Fruit fly (Drosophila melanogaster) whole organism, embryonic: ENCODE results near the gene cyr.

Source experiments
- Abd-B ChIP-seq: fragments of 200-800 bp; sonication (Bioruptor generic); optimal IDR thresholded peaks from 2 replicates; lab custom pipeline; 2018; ENCODE audit warnings: missing biosample characterization, mild to moderate bottlenecking, missing genetic modification characterization, moderate library complexity
- B-H2 ChIP-seq: fragments of 200-800 bp; sonication (Bioruptor generic); optimal IDR thresholded peaks from 2 replicates; lab custom pipeline; 2018; ENCODE audit warnings: missing biosample characterization, mild to moderate bottlenecking, missing genetic modification characterization
- Bdp1 ChIP-seq: fragments of 200-800 bp; sonication (Bioruptor generic); optimal IDR thresholded peaks from 3 replicates; lab custom pipeline; 2016; ENCODE audit warnings: missing biosample characterization, missing genetic modification characterization
- CG10366 ChIP-seq: fragments of 200-800 bp; sonication (Bioruptor generic); IDR thresholded peaks from 2 replicates; pipeline ENCODE4 v1.3.6; 2022; ENCODE audit warnings: missing biosample characterization, missing genetic modification characterization
- CG14441 ChIP-seq: fragments of 200-800 bp; sonication (Bioruptor generic); IDR thresholded peaks from 2 replicates; pipeline ENCODE4 v1.3.6; 2022; ENCODE audit warnings: missing biosample characterization, missing genetic modification characterization
- CG15479 ChIP-seq: fragments of 200-800 bp; sonication (Bioruptor generic); optimal IDR thresholded peaks from 3 replicates; lab custom pipeline; 2019; ENCODE audit warnings: missing biosample characterization, mild to moderate bottlenecking, missing genetic modification characterization, moderate library complexity
- CG1602 ChIP-seq: fragments of 200-800 bp; sonication (Bioruptor generic); optimal IDR thresholded peaks from 3 replicates; lab custom pipeline; 2016; ENCODE audit warnings: missing biosample characterization, missing genetic modification characterization
- CG16779 ChIP-seq: fragments of 200-800 bp; sonication (Bioruptor generic); IDR thresholded peaks from 2 replicates; pipeline ENCODE4 v1.3.6; 2022; ENCODE audit warnings: missing biosample characterization, missing genetic modification characterization
- CG18764 ChIP-seq: fragments of 200-800 bp; sonication (Bioruptor generic); optimal IDR thresholded peaks from 3 replicates; lab custom pipeline; 2016; ENCODE audit warnings: missing biosample characterization, missing genetic modification characterization
- CG2116 ChIP-seq: fragments of 200-800 bp; sonication (Bioruptor generic); optimal IDR thresholded peaks from 3 replicates; lab custom pipeline; 2018; ENCODE audit warnings: missing biosample characterization, mild to moderate bottlenecking, missing genetic modification characterization
- CG34224 ChIP-seq: fragments of 200-800 bp; sonication (Bioruptor generic); IDR thresholded peaks from 3 replicates; pipeline ENCODE4 v1.3.6; 2022; ENCODE audit warnings: missing biosample characterization, missing genetic modification characterization; ENCODE audit not compliant: partially characterized antibody
- CG3847 ChIP-seq: fragments of 200-800 bp; sonication (Bioruptor generic); IDR thresholded peaks from 2 replicates; pipeline ENCODE4 v1.3.6; 2022; ENCODE audit warnings: missing biosample characterization, missing genetic modification characterization
- CG4707 ChIP-seq: fragments of 200-800 bp; sonication (Bioruptor generic); optimal IDR thresholded peaks from 2 replicates; lab custom pipeline; 2018; ENCODE audit warnings: missing biosample characterization, mild to moderate bottlenecking, missing genetic modification characterization, moderate library complexity
- CG6175 ChIP-seq: fragments of 200-800 bp; sonication (Bioruptor generic); IDR thresholded peaks from 3 replicates; pipeline ENCODE4 v1.3.6; 2022; ENCODE audit warnings: missing biosample characterization, missing genetic modification characterization
- D19B ChIP-seq: fragments of 200-800 bp; sonication (Bioruptor generic); optimal IDR thresholded peaks from 2 replicates; lab custom pipeline; 2017; ENCODE audit warnings: missing biosample characterization, mild to moderate bottlenecking, missing genetic modification characterization
- Dip2 ChIP-seq: fragments of 200-800 bp; sonication (Bioruptor generic); IDR thresholded peaks from 2 replicates; pipeline ENCODE4 v1.3.6; 2022; ENCODE audit warnings: missing biosample characterization, missing genetic modification characterization
- Dip3 ChIP-seq: fragments of 200-800 bp; sonication (Bioruptor generic); optimal IDR thresholded peaks from 3 replicates; lab custom pipeline; 2016; ENCODE audit warnings: missing biosample characterization, missing genetic modification characterization
- Dp ChIP-seq: fragments of 200-800 bp; sonication (Bioruptor generic); optimal IDR thresholded peaks from 2 replicates; lab custom pipeline; 2018; ENCODE audit warnings: missing biosample characterization, mild to moderate bottlenecking, missing genetic modification characterization, moderate library complexity
- ERR ChIP-seq: fragments of 200-800 bp; sonication (Bioruptor generic); optimal IDR thresholded peaks from 2 replicates; lab custom pipeline; 2016; ENCODE audit warnings: missing biosample characterization, missing genetic modification characterization
- Ets65A ChIP-seq: fragments of 200-800 bp; sonication (Bioruptor generic); peaks from one replicate; lab custom pipeline; 2016; ENCODE audit warnings: missing biosample characterization, missing genetic modification characterization
- Gug ChIP-seq: fragments of 200-800 bp; sonication (Bioruptor generic); IDR thresholded peaks from 4 replicates; pipeline ENCODE4 v1.3.6; 2022; ENCODE audit warnings: missing biosample characterization, missing genetic modification characterization
- H2.0 ChIP-seq: fragments of 200-800 bp; sonication (Bioruptor generic); IDR thresholded peaks from 2 replicates; pipeline ENCODE4 v1.3.6; 2022; ENCODE audit warnings: missing biosample characterization, missing genetic modification characterization
- Hr39 ChIP-seq: fragments of >200 bp; optimal IDR thresholded peaks from 2 replicates; lab custom pipeline; 2017
- MESR4 ChIP-seq: fragments of 200-800 bp; sonication (Bioruptor generic); optimal IDR thresholded peaks from 2 replicates; lab custom pipeline; 2018; ENCODE audit warnings: missing biosample characterization, mild to moderate bottlenecking, missing genetic modification characterization, moderate library complexity
- NK7.1 ChIP-seq: fragments of 200-800 bp; sonication (Bioruptor generic); optimal IDR thresholded peaks from 3 replicates; lab custom pipeline; 2016; ENCODE audit warnings: missing biosample characterization, missing genetic modification characterization
- Nf-YC ChIP-seq: fragments of 200-800 bp; optimal IDR thresholded peaks from 3 replicates; lab custom pipeline; 2019; ENCODE audit warnings: missing biosample characterization, mild to moderate bottlenecking, missing genetic modification characterization, moderate library complexity
- Opbp ChIP-seq: fragments of 200-800 bp; sonication (Bioruptor generic); IDR thresholded peaks from 3 replicates; pipeline ENCODE4 v1.3.6; 2022; ENCODE audit warnings: missing biosample characterization, missing genetic modification characterization; ENCODE audit not compliant: partially characterized antibody
- TFAM ChIP-seq: fragments of 200-800 bp; sonication (Bioruptor generic); optimal IDR thresholded peaks from 2 replicates; lab custom pipeline; 2017; ENCODE audit warnings: missing biosample characterization, missing genetic modification characterization, inconsistent platforms
- Xbp1 ChIP-seq: fragments of 200-800 bp; sonication (Bioruptor generic); optimal IDR thresholded peaks from 3 replicates; lab custom pipeline; 2016; ENCODE audit warnings: missing biosample characterization, mild to moderate bottlenecking, missing genetic modification characterization
- Xrp1 ChIP-seq: fragments of 200-800 bp; sonication (Bioruptor generic); IDR thresholded peaks from 2 replicates; pipeline ENCODE4 v1.3.6; 2022; ENCODE audit warnings: missing biosample characterization, missing genetic modification characterization
- al ChIP-seq: fragments of 200-800 bp; sonication (Bioruptor generic); IDR thresholded peaks from 2 replicates; pipeline ENCODE4 v1.3.6; 2022; ENCODE audit warnings: missing biosample characterization, missing genetic modification characterization
- cg ChIP-seq: fragments of 200-800 bp; sonication (Bioruptor generic); optimal IDR thresholded peaks from 3 replicates; lab custom pipeline; 2019; ENCODE audit warnings: missing biosample characterization, mild to moderate bottlenecking, missing genetic modification characterization, moderate library complexity
- crc ChIP-seq: fragments of 200-800 bp; sonication (Bioruptor generic); optimal IDR thresholded peaks from 2 replicates; lab custom pipeline; 2016; ENCODE audit warnings: missing biosample characterization, missing genetic modification characterization
- emc ChIP-seq: fragments of 200-800 bp; sonication (Bioruptor generic); optimal IDR thresholded peaks from 2 replicates; lab custom pipeline; 2016; ENCODE audit warnings: missing biosample characterization, missing genetic modification characterization
- ftz-f1 ChIP-seq: fragments of 200-800 bp; sonication (Bioruptor generic); optimal IDR thresholded peaks from 2 replicates; lab custom pipeline; 2016; ENCODE audit warnings: missing biosample characterization, missing genetic modification characterization
- gcm ChIP-seq: fragments of 200-800 bp; sonication (Bioruptor generic); optimal IDR thresholded peaks from 2 replicates; lab custom pipeline; 2019; ENCODE audit warnings: missing biosample characterization, mild to moderate bottlenecking, missing genetic modification characterization, moderate library complexity
- gem ChIP-seq: fragments of 200-800 bp; sonication (Bioruptor generic); optimal IDR thresholded peaks from 2 replicates; lab custom pipeline; 2019; ENCODE audit warnings: missing biosample characterization, mild to moderate bottlenecking, missing genetic modification characterization, moderate library complexity
- gro ChIP-seq: fragments of 200-800 bp; sonication (Bioruptor generic); optimal IDR thresholded peaks from 2 replicates; lab custom pipeline; 2016; ENCODE audit warnings: missing biosample characterization, missing genetic modification characterization
- gsb ChIP-seq: fragments of 200-800 bp; sonication (Bioruptor generic); IDR thresholded peaks from 2 replicates; pipeline ENCODE4 v1.3.6; 2022; ENCODE audit warnings: missing biosample characterization, missing genetic modification characterization
- kay ChIP-seq: fragments of 200-800 bp; sonication (Bioruptor generic); optimal IDR thresholded peaks from 2 replicates; lab custom pipeline; 2016; ENCODE audit warnings: missing biosample characterization, missing genetic modification characterization
- kni ChIP-seq: fragments of 200-800 bp; sonication (Bioruptor generic); optimal IDR thresholded peaks from 3 replicates; lab custom pipeline; 2017; ENCODE audit warnings: mild to moderate bottlenecking, missing biosample characterization, missing genetic modification reagents, missing genetic modification characterization
- lola ChIP-seq, 3 experiments: fragments of >200 bp in 2 of 3; fragments of 200-800 bp in 1 of 3; sonication (Bioruptor generic) in 1 of 3; optimal IDR thresholded peaks; 2 replicates each; lab custom pipeline; 2017 to 2019; ENCODE audit warnings: missing biosample characterization in 3 of 3, missing genetic modification characterization in 3 of 3, mild to moderate bottlenecking in 1 of 3, moderate library complexity in 1 of 3
- lov ChIP-seq, 2 experiments: fragments of 200-800 bp in 1 of 2; fragments of >200 bp in 1 of 2; sonication (Bioruptor generic) in 1 of 2; IDR thresholded peaks in 1 of 2; optimal IDR thresholded peaks in 1 of 2; 2 replicates in 1 of 2; 3 replicates in 1 of 2; pipeline versions ENCODE4 v1.3.6 to Lab custom; 2017 to 2022; ENCODE audit warnings: missing biosample characterization in 1 of 2, missing genetic modification characterization in 1 of 2
- mld ChIP-seq: fragments of 200-800 bp; sonication (Bioruptor generic); IDR thresholded peaks from 3 replicates; pipeline ENCODE4 v1.3.6; 2022; ENCODE audit warnings: missing biosample characterization, missing genetic modification characterization; ENCODE audit not compliant: partially characterized antibody
- oc ChIP-seq: fragments of 200-800 bp; sonication (Bioruptor generic); optimal IDR thresholded peaks from 2 replicates; lab custom pipeline; 2018; ENCODE audit warnings: missing biosample characterization, mild to moderate bottlenecking, missing genetic modification characterization, moderate library complexity
- pb ChIP-seq: fragments of 200-800 bp; sonication (Bioruptor generic); optimal IDR thresholded peaks from 3 replicates; lab custom pipeline; 2016; ENCODE audit warnings: missing biosample characterization, missing genetic modification characterization
- phol ChIP-seq: fragments of 200-800 bp; sonication (Bioruptor generic); optimal IDR thresholded peaks from 3 replicates; lab custom pipeline; 2018; ENCODE audit warnings: missing biosample characterization, mild to moderate bottlenecking, missing genetic modification characterization, moderate library complexity
- sd ChIP-seq: fragments of 200-800 bp; sonication (Bioruptor generic); optimal IDR thresholded peaks from 3 replicates; lab custom pipeline; 2018; ENCODE audit warnings: missing biosample characterization, mild to moderate bottlenecking, missing genetic modification characterization, moderate library complexity
- sob ChIP-seq: fragments of 200-800 bp; sonication (Bioruptor generic); IDR thresholded peaks from 2 replicates; pipeline ENCODE4 v1.3.6; 2022; ENCODE audit warnings: missing biosample characterization, missing genetic modification characterization
- z ChIP-seq: fragments of 200-800 bp; sonication (Bioruptor generic); IDR thresholded peaks from 3 replicates; pipeline ENCODE4 v1.3.6; 2022; ENCODE audit warnings: missing biosample characterization, missing genetic modification characterization

cyr gene

DNA sequence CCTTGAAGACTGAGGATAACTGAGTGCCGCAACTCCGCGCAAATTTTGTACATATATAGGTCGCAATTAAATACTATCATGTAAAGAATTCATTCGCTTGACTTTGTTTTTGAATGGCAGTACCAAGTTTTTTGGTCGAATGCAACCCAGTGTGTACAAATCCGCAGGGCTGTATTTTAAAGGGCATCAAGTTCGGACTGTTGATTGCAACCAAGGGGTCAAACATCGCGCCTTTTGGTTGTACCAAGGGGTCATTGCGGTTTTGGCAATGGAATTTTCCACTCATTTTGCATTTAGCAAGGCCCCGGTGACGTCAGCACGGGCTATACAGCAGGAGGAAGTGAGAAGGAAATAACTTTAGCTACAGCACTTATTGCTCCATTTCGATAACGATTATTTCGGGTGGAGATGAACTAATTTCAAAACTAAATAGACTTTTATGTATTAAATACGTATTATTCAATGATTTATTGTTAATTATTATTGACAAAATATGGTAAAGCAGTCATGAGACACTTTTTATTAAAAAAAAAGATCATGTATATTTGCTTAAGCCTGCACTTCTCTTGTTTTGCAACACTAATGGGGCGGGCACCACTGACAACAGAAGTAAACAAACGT, 3.7 kb downstream of the cyr start, which contains the start of gene CG10958 (continued):
- TF ChIP-seq Ets65A (GFP tag; lab: Kevin White, UChicago): peak; percentile 34
- TF ChIP-seq CG4707 (GFP tag; lab: Kevin White, UChicago): no peak
- TF ChIP-seq CG14441 (GFP tag; lab: Robert Waterston, UW): peak; percentile 56
- no peak for TF ChIP-seq TFAM (GFP tag; lab: Kevin White, UChicago)
- TF ChIP-seq z (GFP tag; lab: Robert Waterston, UW): no peak
- no peak for TF ChIP-seq D19B (GFP tag; lab: Kevin White, UChicago)
- TF ChIP-seq oc (tag; lab: Kevin White, UChicago): no peak
- no peak for TF ChIP-seq Opbp
- TF ChIP-seq MESR4 (GFP tag; lab: Kevin White, UChicago): peak; percentile 68
- TF ChIP-seq phol (tag; lab: Kevin White, UChicago): peak; percentile 47
- TF ChIP-seq Dip2: no peak
- no peak for TF ChIP-seq gsb (GFP tag; lab: Robert Waterston, UW)
- TF ChIP-seq Dip3 (GFP tag; lab: Kevin White, UChicago): peak; percentile 19
- peak; percentile 68 for TF ChIP-seq sob
- TF ChIP-seq Xrp1 (GFP tag; lab: Robert Waterston, UW): peak; percentile 70
- TF ChIP-seq ERR (GFP tag; lab: Kevin White, UChicago): no peak
- TF ChIP-seq ftz-f1 (GFP tag; lab: Kevin White, UChicago): no peak
- TF ChIP-seq mld: no peak
- TF ChIP-seq CG1602 (GFP tag; lab: Kevin White, UChicago): peak; percentile 47
- peak; percentile 3 for TF ChIP-seq kni (GFP tag; lab: Kevin White, UChicago)
- TF ChIP-seq crc (GFP tag; lab: Kevin White, UChicago): no peak
- TF ChIP-seq Gug (GFP tag; lab: Robert Waterston, UW): peak; percentile 44; the same call in 1 of the 4 replicates
- peak; percentile 39 for TF ChIP-seq gcm (GFP tag; lab: Kevin White, UChicago)
- TF ChIP-seq CG34224 (GFP tag; lab: Robert Waterston, UW): no peak
- peak; percentile 39 for TF ChIP-seq kay (GFP tag; lab: Kevin White, UChicago)
- peak; percentile 60 for TF ChIP-seq CG10366
- peak; percentile 31 for TF ChIP-seq Abd-B (GFP tag; lab: Kevin White, UChicago)
- peak; percentile 31 for TF ChIP-seq Dp
- peak; percentile 36 for TF ChIP-seq sd (tag; lab: Kevin White, UChicago)
- no peak for TF ChIP-seq lov (optimal IDR thresholded peaks at IDR 0.05; lab: Kevin White, UChicago)
- TF ChIP-seq lov (GFP tag; IDR thresholded peaks at IDR 0.05; lab: Robert Waterston, UW): no peak
- no peak for TF ChIP-seq cg (GFP tag; lab: Kevin White, UChicago)
- TF ChIP-seq Nf-YC: peak; percentile 35
- TF ChIP-seq gem (tag; lab: Kevin White, UChicago): peak; percentile 77
- no peak for TF ChIP-seq Hr39 (lab: Kevin White, UChicago)
- TF ChIP-seq CG2116: peak; percentile 99
- no peak for TF ChIP-seq gro (GFP tag; lab: Kevin White, UChicago)
- TF ChIP-seq Xbp1: peak; percentile 62
- TF ChIP-seq CG18764 (GFP tag; lab: Kevin White, UChicago): peak; percentile 48
- no peak for TF ChIP-seq pb (GFP tag; lab: Kevin White, UChicago)
- no peak for TF ChIP-seq B-H2 (GFP tag; lab: Kevin White, UChicago)
- no peak for TF ChIP-seq Bdp1 (GFP tag; lab: Kevin White, UChicago)
- 0 out of 2 replicates have a peak, but pooled peaks have one; percentile 7 for TF ChIP-seq H2.0 (GFP tag; lab: Robert Waterston, UW)
- TF ChIP-seq NK7.1 (GFP tag; lab: Kevin White, UChicago): no peak
- TF ChIP-seq lola (GFP tag; optimal IDR thresholded peaks at IDR 0.05; lab: Kevin White, UChicago): peak in 1 of 3 experiments; percentile 42
- TF ChIP-seq al (GFP tag; lab: Robert Waterston, UW): no peak; the same call in 1 of the 2 replicates
- no peak for TF ChIP-seq emc (GFP tag; lab: Kevin White, UChicago)
- no peak for TF ChIP-seq CG15479 (GFP tag; lab: Kevin White, UChicago)
- no peak for TF ChIP-seq CG6175 (GFP tag; lab: Robert Waterston, UW)
- peak; percentile 55 for TF ChIP-seq CG3847 (GFP tag; lab: Robert Waterston, UW)
- no peak for TF ChIP-seq CG16779 (GFP tag; lab: Robert Waterston, UW)
